Fruit fly (Drosophila melanogaster) whole organism, adult: ENCODE data around the gene Wdr33.

ENCODE experiments used
- CG11617 ChIP-seq: fragments of 200-800 bp; sonication (Bioruptor generic); optimal IDR thresholded peaks from 2 replicates; lab custom pipeline; 2017; ENCODE audit warnings: mild to moderate bottlenecking, missing biosample characterization, missing genetic modification reagents, missing genetic modification characterization
- CG12768 ChIP-seq: fragments of 200-800 bp; sonication (Bioruptor generic); optimal IDR thresholded peaks from 2 replicates; lab custom pipeline; 2017; ENCODE audit warnings: missing biosample characterization, missing genetic modification characterization, mild to moderate bottlenecking, moderate library complexity, missing genetic modification reagents
- CG14711 ChIP-seq: fragments of 200-800 bp; sonication (Bioruptor generic); optimal IDR thresholded peaks from 2 replicates; lab custom pipeline; 2018; ENCODE audit warnings: missing biosample characterization, mild to moderate bottlenecking, missing genetic modification characterization, moderate library complexity
- CG1620 ChIP-seq: fragments of 200-800 bp; sonication (Bioruptor generic); optimal IDR thresholded peaks from 2 replicates; lab custom pipeline; 2016; ENCODE audit warnings: missing biosample characterization, missing genetic modification characterization
- CG33017 ChIP-seq: fragments of 200-800 bp; sonication (Bioruptor generic); optimal IDR thresholded peaks from 2 replicates; lab custom pipeline; 2018; ENCODE audit warnings: missing biosample characterization, mild to moderate bottlenecking, missing genetic modification characterization, moderate library complexity
- CG5204 ChIP-seq: fragments of 200-800 bp; sonication (Bioruptor generic); optimal IDR thresholded peaks from 2 replicates; lab custom pipeline; 2016; ENCODE audit warnings: missing biosample characterization, missing genetic modification characterization
- CG7045 ChIP-seq: fragments of 200-800 bp; sonication (Bioruptor generic); optimal IDR thresholded peaks from 2 replicates; lab custom pipeline; 2017; ENCODE audit warnings: missing biosample characterization, mild to moderate bottlenecking, missing genetic modification characterization
- CG7101 ChIP-seq: fragments of 200-800 bp; sonication (Bioruptor generic); optimal IDR thresholded peaks from 2 replicates; lab custom pipeline; 2018; ENCODE audit warnings: missing biosample characterization, mild to moderate bottlenecking, missing genetic modification characterization, moderate library complexity
- Clk ChIP-seq: fragments of 200-800 bp; sonication (Bioruptor generic); optimal IDR thresholded peaks from 2 replicates; lab custom pipeline; 2017; ENCODE audit warnings: missing biosample characterization, missing genetic modification characterization
- Crg-1 ChIP-seq: fragments of 200-800 bp; sonication (Bioruptor generic); optimal IDR thresholded peaks from 2 replicates; lab custom pipeline; 2016; ENCODE audit warnings: missing biosample characterization, missing genetic modification characterization
- Hr96 ChIP-seq: fragments of 200-800 bp; sonication (Bioruptor generic); optimal IDR thresholded peaks from 2 replicates; lab custom pipeline; 2016; ENCODE audit warnings: missing biosample characterization, missing genetic modification characterization
- Mnt ChIP-seq: fragments of 200-800 bp; sonication (Bioruptor generic); optimal IDR thresholded peaks from 2 replicates; lab custom pipeline; 2016; ENCODE audit warnings: missing biosample characterization, mild to moderate bottlenecking, missing genetic modification characterization
- bab1 ChIP-seq: fragments of 200-800 bp; sonication (Bioruptor generic); optimal IDR thresholded peaks from 3 replicates; lab custom pipeline; 2019; ENCODE audit warnings: missing biosample characterization, mild to moderate bottlenecking, missing genetic modification characterization, moderate library complexity
- cic ChIP-seq: fragments of 200-800 bp; sonication (Bioruptor generic); optimal IDR thresholded peaks from 2 replicates; lab custom pipeline; 2017; ENCODE audit warnings: missing biosample characterization, mild to moderate bottlenecking, missing genetic modification characterization, moderate library complexity
- cnc ChIP-seq, 2 experiments: fragments of >200 bp; optimal IDR thresholded peaks; 2 replicates each; lab custom pipeline; 2017
- kay ChIP-seq: fragments of 200-800 bp; sonication (Bioruptor generic); peaks from one replicate; lab custom pipeline; 2016; ENCODE audit warnings: missing biosample characterization, missing genetic modification characterization, borderline replicate concordance
- ovo ChIP-seq: fragments of 200-800 bp; sonication (Bioruptor generic); optimal IDR thresholded peaks from 2 replicates; lab custom pipeline; 2016; ENCODE audit warnings: missing biosample characterization, missing genetic modification characterization
- pad ChIP-seq: fragments of 200-800 bp; sonication (Bioruptor generic); optimal IDR thresholded peaks from 3 replicates; lab custom pipeline; 2017; ENCODE audit warnings: missing biosample characterization, missing genetic modification characterization, mild to moderate bottlenecking, moderate library complexity, missing genetic modification reagents
- tj ChIP-seq: fragments of 200-800 bp; sonication (Bioruptor generic); optimal IDR thresholded peaks from 3 replicates; lab custom pipeline; 2017; ENCODE audit warnings: missing biosample characterization, mild to moderate bottlenecking, missing genetic modification characterization, moderate library complexity
- toe ChIP-seq: fragments of 200-800 bp; sonication (Bioruptor generic); optimal IDR thresholded peaks from 2 replicates; lab custom pipeline; 2016; ENCODE audit warnings: missing biosample characterization, missing genetic modification characterization

Gene Wdr33

dm6 chr3R:5649903-5650302 is 10.5 kb upstream of the Wdr33 start:
- no peak for TF ChIP-seq Crg-1 (GFP tag; lab: Kevin White, UChicago)
- TF ChIP-seq CG7045 (GFP tag; lab: Kevin White, UChicago): no peak
- no peak for TF ChIP-seq toe
- no peak for TF ChIP-seq CG11617 (GFP tag; lab: Kevin White, UChicago)
- TF ChIP-seq tj: no peak
- TF ChIP-seq CG14711 (tag; lab: Kevin White, UChicago): no peak
- TF ChIP-seq CG5204 (GFP tag; lab: Kevin White, UChicago): no peak
- TF ChIP-seq Hr96 (GFP tag; lab: Kevin White, UChicago): no peak
- no peak for TF ChIP-seq cnc (optimal IDR thresholded peaks at IDR 0.05; lab: Kevin White, UChicago)
- TF ChIP-seq kay (GFP tag; lab: Kevin White, UChicago): no peak
- no peak for TF ChIP-seq CG1620 (GFP tag; lab: Kevin White, UChicago)
- no peak for TF ChIP-seq pad (GFP tag; lab: Kevin White, UChicago)
- no peak for TF ChIP-seq CG7101 (tag; lab: Kevin White, UChicago)
- no peak for TF ChIP-seq CG12768 (GFP tag; lab: Kevin White, UChicago)
- TF ChIP-seq Mnt (GFP tag; lab: Kevin White, UChicago): no peak
- no peak for TF ChIP-seq cic (GFP tag; lab: Kevin White, UChicago)
- TF ChIP-seq CG33017 (tag; lab: Kevin White, UChicago): no peak

dm6 chr3R:5653887-5654286 is 6.5 kb upstream of the Wdr33 start:
- no peak for TF ChIP-seq pad (GFP tag; lab: Kevin White, UChicago)
- no peak for TF ChIP-seq kay (GFP tag; lab: Kevin White, UChicago)
- TF ChIP-seq cic (GFP tag; lab: Kevin White, UChicago): peak; percentile 48
- TF ChIP-seq Hr96 (GFP tag; lab: Kevin White, UChicago): no peak
- no peak for TF ChIP-seq CG14711 (tag; lab: Kevin White, UChicago)
- no peak for TF ChIP-seq CG12768 (GFP tag; lab: Kevin White, UChicago)
- no peak for TF ChIP-seq cnc (optimal IDR thresholded peaks at IDR 0.05; lab: Kevin White, UChicago)

dm6 chr3R:5654692-5655181 is 5.7 kb upstream of the Wdr33 start, which contains the start of the genes elm and MED27:
Gene elm, minus strand, starts transcription at chr3R:5654861.
Gene MED27, plus strand, starts transcription at chr3R:5655139.
- TF ChIP-seq CG11617 (GFP tag; lab: Kevin White, UChicago) (peak; percentile 94), Crg-1 (GFP tag; lab: Kevin White, UChicago) (peak; percentile 90), toe (peak; percentile 98), CG12768 (GFP tag; lab: Kevin White, UChicago) (peak; percentile 90), CG33017 (tag; lab: Kevin White, UChicago) (peak; percentile 84), cnc (optimal IDR thresholded peaks at IDR 0.05; lab: Kevin White, UChicago) (no peak), bab1 (GFP tag; lab: Kevin White, UChicago) (peak; percentile 90), cic (GFP tag; lab: Kevin White, UChicago) (peak; percentile 61), Hr96 (GFP tag; lab: Kevin White, UChicago) (peak; percentile 87), CG1620 (GFP tag; lab: Kevin White, UChicago) (peak; percentile 98), Clk (GFP tag; lab: Kevin White, UChicago) (peak; percentile 87), CG7101 (tag; lab: Kevin White, UChicago) (peak; percentile 92), tj (peak; percentile 86), CG14711 (tag; lab: Kevin White, UChicago) (peak; percentile 84), kay (GFP tag; lab: Kevin White, UChicago) (no peak), ovo (GFP tag; lab: Kevin White, UChicago) (peak; percentile 97), Mnt (GFP tag; lab: Kevin White, UChicago) (peak; percentile 87), pad (GFP tag; lab: Kevin White, UChicago) (peak; percentile 80), CG5204 (GFP tag; lab: Kevin White, UChicago) (no peak), CG7045 (GFP tag; lab: Kevin White, UChicago) (peak; percentile 91)

- TF ChIP-seq Clk (GFP tag; lab: Kevin White, UChicago) (no peak), CG11617 (GFP tag; lab: Kevin White, UChicago) (no peak), CG12768 (GFP tag; lab: Kevin White, UChicago) (peak; percentile 32), bab1 (GFP tag; lab: Kevin White, UChicago) (peak; percentile 22), cic (GFP tag; lab: Kevin White, UChicago) (peak; percentile 35), CG33017 (tag; lab: Kevin White, UChicago) (no peak), Mnt (GFP tag; lab: Kevin White, UChicago) (no peak), Hr96 (GFP tag; lab: Kevin White, UChicago) (no peak), CG1620 (GFP tag; lab: Kevin White, UChicago) (no peak), ovo (GFP tag; lab: Kevin White, UChicago) (peak; percentile 77), cnc (optimal IDR thresholded peaks at IDR 0.05; lab: Kevin White, UChicago) (no peak)
Measured at dm6 chr3R:5658984-5659802, 1.2 kb upstream of the Wdr33 start.

dm6 chr3R:5659829-5660197 is 622 bp upstream of the Wdr33 start, which contains the start of gene CG2182:
Gene CG2182, minus strand, starts transcription at chr3R:5659912.
- TF ChIP-seq Clk (GFP tag; lab: Kevin White, UChicago): no peak
- no peak for TF ChIP-seq CG33017 (tag; lab: Kevin White, UChicago)
- peak; percentile 60 for TF ChIP-seq CG1620 (GFP tag; lab: Kevin White, UChicago)
- TF ChIP-seq CG7045 (GFP tag; lab: Kevin White, UChicago): no peak
- TF ChIP-seq pad (GFP tag; lab: Kevin White, UChicago): no peak
- TF ChIP-seq kay (GFP tag; lab: Kevin White, UChicago): no peak
- TF ChIP-seq bab1 (GFP tag; lab: Kevin White, UChicago): no peak
- no peak for TF ChIP-seq tj
- no peak for TF ChIP-seq CG14711 (tag; lab: Kevin White, UChicago)
- no peak for TF ChIP-seq cnc (optimal IDR thresholded peaks at IDR 0.05; lab: Kevin White, UChicago)
- TF ChIP-seq Mnt (GFP tag; lab: Kevin White, UChicago): no peak
- TF ChIP-seq CG5204 (GFP tag; lab: Kevin White, UChicago): no peak
- TF ChIP-seq CG7101 (tag; lab: Kevin White, UChicago): no peak
- TF ChIP-seq Hr96 (GFP tag; lab: Kevin White, UChicago): no peak
- peak; percentile 38 for TF ChIP-seq toe
- no peak for TF ChIP-seq cic (GFP tag; lab: Kevin White, UChicago)
- TF ChIP-seq ovo (GFP tag; lab: Kevin White, UChicago): no peak
- TF ChIP-seq CG12768 (GFP tag; lab: Kevin White, UChicago): no peak
- no peak for TF ChIP-seq CG11617 (GFP tag; lab: Kevin White, UChicago)
- TF ChIP-seq Crg-1 (GFP tag; lab: Kevin White, UChicago): peak; percentile 9
